Worm (Caenorhabditis elegans) whole organism, L1 larva: ENCODE data around the gene str-66.

ENCODE experiments used
- ama-1 ChIP-seq: fragments of 150-350 bp; optimal IDR thresholded peaks from 2 replicates; lab custom pipeline; 2014
- fos-1 ChIP-seq: fragments of 150-350 bp; optimal IDR thresholded peaks from 2 replicates; lab custom pipeline; 2014; ENCODE audit warnings: missing biosample characterization, missing genetic modification characterization
- lin-15B ChIP-seq: fragments of 150-350 bp; sonication (generic microtip); optimal IDR thresholded peaks from 3 replicates; lab custom pipeline; 2014; ENCODE audit warnings: missing biosample characterization, missing genetic modification characterization
- lin-39 ChIP-seq: fragments of 150-350 bp; optimal IDR thresholded peaks from 2 replicates; lab custom pipeline; 2014; ENCODE audit warnings: missing biosample characterization, missing genetic modification reagents, missing genetic modification characterization
- nhr-77 ChIP-seq: fragments of 150-350 bp; optimal IDR thresholded peaks from 2 replicates; lab custom pipeline; 2014; ENCODE audit warnings: missing biosample characterization, missing genetic modification characterization
- pqm-1 ChIP-seq: sonication (generic microtip); optimal IDR thresholded peaks from 3 replicates; lab custom pipeline; 2017; ENCODE audit warnings: missing biosample characterization, missing genetic modification characterization
- snpc-4 ChIP-seq: fragments of 150-350 bp; optimal IDR thresholded peaks from 2 replicates; lab custom pipeline; 2014; ENCODE audit warnings: missing biosample characterization, missing genetic modification characterization
- ztf-4 ChIP-seq: fragments of 150-350 bp; optimal IDR thresholded peaks from 2 replicates; lab custom pipeline; 2014; ENCODE audit warnings: missing biosample characterization, missing genetic modification characterization

DNA sequence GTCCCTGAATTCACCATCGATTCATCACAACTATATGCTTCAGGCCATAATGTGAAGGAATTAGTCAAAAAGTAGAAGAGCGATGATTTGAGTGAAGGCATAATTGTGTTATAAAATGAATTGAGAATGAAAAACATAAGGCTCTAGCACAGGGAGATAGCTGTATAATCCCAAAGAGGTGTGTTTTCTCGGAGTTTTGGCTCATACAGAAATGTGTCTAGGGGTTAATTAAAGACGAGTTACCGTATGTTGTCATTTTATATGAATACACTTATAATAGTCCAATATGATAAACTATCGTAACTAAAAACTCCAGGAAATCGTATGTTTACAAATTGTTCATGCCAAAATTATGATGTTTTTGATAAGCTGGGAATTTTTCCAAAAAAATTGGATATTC is 23.2 kb downstream of the str-66 start, which contains the start of gene srt-5:
- TF ChIP-seq pqm-1 (tag; lab: Kevin White, UChicago) = no peak
- TF ChIP-seq ztf-4 (tag; lab: Kevin White, UChicago) = no peak
- no peak for TF ChIP-seq fos-1 (tag; lab: Kevin White, UChicago)
- TF ChIP-seq snpc-4 (tag; lab: Kevin White, UChicago) = no peak
- TF ChIP-seq nhr-77 (tag; lab: Kevin White, UChicago) = no peak
- TF ChIP-seq lin-15B (tag; lab: Kevin White, UChicago) = no peak
- no peak for TF ChIP-seq ama-1
- no peak for TF ChIP-seq lin-39 (tag; lab: Kevin White, UChicago)
